Worm (Caenorhabditis elegans) whole organism, mixed stage, embryonic: Measurements from ENCODE around the gene dhgd-1.

Experiments
- M03D4.4 ChIP-seq: sonication (generic microtip); optimal IDR thresholded peaks from 2 replicates; lab custom pipeline; 2017; ENCODE audit warnings: mild to moderate bottlenecking, missing genetic modification characterization, missing compliant biosample characterization
- bed-3 ChIP-seq: fragments of 200-800 bp; sonication (Bioruptor generic); optimal IDR thresholded peaks from 3 replicates; lab custom pipeline; 2018; ENCODE audit warnings: mild to moderate bottlenecking, missing genetic modification characterization, moderate library complexity, missing compliant biosample characterization
- blmp-1 ChIP-seq: fragments of 150-350 bp; optimal IDR thresholded peaks from 2 replicates; lab custom pipeline; 2014; ENCODE audit warnings: missing biosample characterization, missing genetic modification characterization
- ceh-39 ChIP-seq: fragments of 150-350 bp; optimal IDR thresholded peaks from 2 replicates; lab custom pipeline; 2014; ENCODE audit warnings: missing biosample characterization, missing genetic modification characterization
- ceh-43 ChIP-seq: fragments of 200-800 bp; sonication (Bioruptor generic); optimal IDR thresholded peaks from 2 replicates; lab custom pipeline; 2018; ENCODE audit warnings: mild to moderate bottlenecking, missing genetic modification characterization, moderate library complexity, missing compliant biosample characterization
- ceh-83 ChIP-seq: fragments of 200-800 bp; sonication (Bioruptor generic); optimal IDR thresholded peaks from 2 replicates; lab custom pipeline; 2018; ENCODE audit warnings: mild to moderate bottlenecking, missing genetic modification characterization, missing compliant biosample characterization
- ces-1 ChIP-seq: fragments of 150-350 bp; optimal IDR thresholded peaks from 2 replicates; lab custom pipeline; 2014; ENCODE audit warnings: missing biosample characterization, missing genetic modification reagents, missing genetic modification characterization
- cnd-1 ChIP-seq: fragments of 200-800 bp; sonication (Bioruptor generic); optimal IDR thresholded peaks from 2 replicates; lab custom pipeline; 2018; ENCODE audit warnings: mild to moderate bottlenecking, missing genetic modification characterization, missing compliant biosample characterization
- drap-1 ChIP-seq: fragments of 200-800 bp; sonication (Bioruptor generic); optimal IDR thresholded peaks from 3 replicates; lab custom pipeline; 2018; ENCODE audit warnings: mild to moderate bottlenecking, missing genetic modification characterization, missing compliant biosample characterization
- elt-1 ChIP-seq: sonication (generic microtip); optimal IDR thresholded peaks from 2 replicates; lab custom pipeline; 2017; ENCODE audit warnings: missing genetic modification characterization, mild to moderate bottlenecking, missing compliant biosample characterization, antibody characterized with exemption, moderate library complexity, borderline replicate concordance; ENCODE audit not compliant: insufficient read depth
- flh-1 ChIP-seq: fragments of 200-800 bp; sonication (Bioruptor generic); optimal IDR thresholded peaks from 2 replicates; lab custom pipeline; 2018; ENCODE audit warnings: mild to moderate bottlenecking, missing genetic modification characterization, moderate library complexity, missing compliant biosample characterization
- ham-2 ChIP-seq: fragments of 200-800 bp; sonication (Bioruptor generic); optimal IDR thresholded peaks from 2 replicates; lab custom pipeline; 2018; ENCODE audit warnings: mild to moderate bottlenecking, missing genetic modification characterization, missing compliant biosample characterization
- hlh-1 ChIP-seq: fragments of 150-350 bp; optimal IDR thresholded peaks from 2 replicates; lab custom pipeline; 2014; ENCODE audit warnings: missing biosample characterization, missing genetic modification reagents, missing genetic modification characterization
- lin-13 ChIP-seq: fragments of 150-350 bp; optimal IDR thresholded peaks from 2 replicates; lab custom pipeline; 2014; ENCODE audit warnings: missing biosample characterization, missing genetic modification characterization
- lin-32 ChIP-seq: fragments of 200-800 bp; sonication (Bioruptor generic); optimal IDR thresholded peaks from 2 replicates; lab custom pipeline; 2018; ENCODE audit warnings: mild to moderate bottlenecking, missing genetic modification characterization, missing compliant biosample characterization
- lsy-2 ChIP-seq: fragments of 150-350 bp; optimal IDR thresholded peaks from 2 replicates; lab custom pipeline; 2014; ENCODE audit warnings: missing biosample characterization, missing genetic modification characterization
- mab-5 ChIP-seq: fragments of 150-350 bp; optimal IDR thresholded peaks from 2 replicates; lab custom pipeline; 2014; ENCODE audit warnings: missing biosample characterization, missing genetic modification characterization
- mep-1 ChIP-seq: fragments of 150-350 bp; optimal IDR thresholded peaks from 2 replicates; lab custom pipeline; 2017; ENCODE audit warnings: missing biosample characterization, missing genetic modification reagents, missing genetic modification characterization, inconsistent platforms
- mls-2 ChIP-seq: sonication (generic microtip); optimal IDR thresholded peaks from 2 replicates; lab custom pipeline; 2016; ENCODE audit warnings: mild to moderate bottlenecking, missing genetic modification characterization, moderate library complexity, missing compliant biosample characterization
- nhr-12 ChIP-seq: fragments of 150-350 bp; optimal IDR thresholded peaks from 2 replicates; lab custom pipeline; 2014; ENCODE audit warnings: missing biosample characterization, missing genetic modification characterization
- nhr-2 ChIP-seq: fragments of 150-350 bp; optimal IDR thresholded peaks from 2 replicates; lab custom pipeline; 2014; ENCODE audit warnings: missing biosample characterization, missing genetic modification characterization
- nhr-237 ChIP-seq: fragments of 150-350 bp; optimal IDR thresholded peaks from 2 replicates; lab custom pipeline; 2014; ENCODE audit warnings: missing biosample characterization, missing genetic modification characterization
- nhr-28 ChIP-seq: fragments of 150-350 bp; optimal IDR thresholded peaks from 2 replicates; lab custom pipeline; 2014; ENCODE audit warnings: missing biosample characterization, missing genetic modification characterization
- nhr-76 ChIP-seq: sonication (generic microtip); optimal IDR thresholded peaks from 2 replicates; lab custom pipeline; 2017; ENCODE audit warnings: missing biosample characterization, missing genetic modification characterization
- pha-4 ChIP-seq: fragments of 150-350 bp; optimal IDR thresholded peaks from 2 replicates; lab custom pipeline; 2018; ENCODE audit warnings: missing biosample characterization, missing genetic modification reagents, missing genetic modification characterization
- sem-2 ChIP-seq: fragments of 200-800 bp; sonication (Bioruptor generic); optimal IDR thresholded peaks from 2 replicates; lab custom pipeline; 2018; ENCODE audit warnings: mild to moderate bottlenecking, missing genetic modification characterization, missing compliant biosample characterization
- snpc-4 ChIP-seq: fragments of 150-350 bp; optimal IDR thresholded peaks from 2 replicates; lab custom pipeline; 2014; ENCODE audit warnings: missing biosample characterization, missing genetic modification characterization
- sptf-1 ChIP-seq: sonication (generic microtip); optimal IDR thresholded peaks from 2 replicates; lab custom pipeline; 2017; ENCODE audit warnings: mild to moderate bottlenecking, missing genetic modification characterization, moderate library complexity, missing compliant biosample characterization
- tbx-8 ChIP-seq: fragments of 200-800 bp; sonication (Bioruptor generic); optimal IDR thresholded peaks from 2 replicates; lab custom pipeline; 2018; ENCODE audit warnings: mild to moderate bottlenecking, missing genetic modification characterization, moderate library complexity, missing compliant biosample characterization
- unc-120 ChIP-seq: sonication (generic microtip); optimal IDR thresholded peaks from 2 replicates; lab custom pipeline; 2017; ENCODE audit warnings: missing genetic modification characterization, missing compliant biosample characterization; ENCODE audit not compliant: poor library complexity, severe bottlenecking
- unc-39 ChIP-seq: fragments of 150-350 bp; optimal IDR thresholded peaks from 2 replicates; lab custom pipeline; 2014; ENCODE audit warnings: missing biosample characterization, missing genetic modification characterization
- unc-62 ChIP-seq: fragments of 150-350 bp; optimal IDR thresholded peaks from 2 replicates; lab custom pipeline; 2014; ENCODE audit warnings: missing biosample characterization, missing genetic modification reagents, missing genetic modification characterization
- zip-8 ChIP-seq: fragments of 150-350 bp; optimal IDR thresholded peaks from 2 replicates; lab custom pipeline; 2014; ENCODE audit warnings: missing biosample characterization, missing genetic modification characterization
- ztf-11 ChIP-seq: fragments of 150-350 bp; optimal IDR thresholded peaks from 2 replicates; lab custom pipeline; 2014; ENCODE audit warnings: missing biosample characterization, missing genetic modification characterization

Gene dhgd-1

ce11 chrII:11542958-11543357 is 8.9 kb downstream of the dhgd-1 start:
- TF ChIP-seq hlh-1 (tag; lab: Kevin White, UChicago), result no peak
- peak; percentile 6 for TF ChIP-seq nhr-2 (tag; lab: Kevin White, UChicago)
- TF ChIP-seq ceh-83 (GFP tag; lab: Kevin White, UChicago), result no peak
- no peak for TF ChIP-seq lin-32 (GFP tag; lab: Kevin White, UChicago)
- TF ChIP-seq zip-8 (tag; lab: Kevin White, UChicago), result peak; percentile 62
- TF ChIP-seq ces-1 (GFP tag; lab: Kevin White, UChicago), result no peak
- no peak for TF ChIP-seq bed-3 (GFP tag; lab: Kevin White, UChicago)
- TF ChIP-seq cnd-1, result peak; percentile 56
- no peak for TF ChIP-seq ham-2 (GFP tag; lab: Kevin White, UChicago)

- TF ChIP-seq hlh-1 (tag; lab: Kevin White, UChicago) (no peak), mls-2 (tag; lab: Kevin White, UChicago) (no peak), ceh-83 (GFP tag; lab: Kevin White, UChicago) (no peak), snpc-4 (tag; lab: Kevin White, UChicago) (no peak), sptf-1 (tag; lab: Kevin White, UChicago) (peak; percentile 58), mab-5 (tag; lab: Kevin White, UChicago) (no peak), lin-13 (tag; lab: Kevin White, UChicago) (no peak), unc-120 (tag; lab: Kevin White, UChicago) (no peak), nhr-237 (tag; lab: Kevin White, UChicago) (no peak), lsy-2 (peak; percentile 8), ces-1 (GFP tag; lab: Kevin White, UChicago) (peak; percentile 59)
Measured at ce11 chrII:11542385-11542784, 9.5 kb downstream of the dhgd-1 start, which contains the start of gene gtf-2E2. TSS of gene gtf-2E2 (minus strand) at chrII:11542495.

- no peak for TF ChIP-seq unc-39 (tag; lab: Kevin White, UChicago)
- peak; percentile 4 for TF ChIP-seq lsy-2
- TF ChIP-seq, all 35 proteins: peak for 1
Measured at ce11 chrII:11538741-11539140, 13.1 kb downstream of the dhgd-1 start, which contains the start of gene Y62F5A.9. TSS of gene Y62F5A.9 (minus strand) at chrII:11538841.

- TF ChIP-seq elt-1 (tag; lab: Kevin White, UChicago) (no peak), zip-8 (tag; lab: Kevin White, UChicago) (no peak), blmp-1 (no peak), pha-4 (tag; lab: Kevin White, UChicago) (no peak), sem-2 (peak; percentile 60), ham-2 (GFP tag; lab: Kevin White, UChicago) (no peak), ztf-11 (tag; lab: Kevin White, UChicago) (no peak), nhr-12 (no peak), ces-1 (GFP tag; lab: Kevin White, UChicago) (no peak), flh-1 (no peak), bed-3 (GFP tag; lab: Kevin White, UChicago) (no peak), M03D4.4 (tag; lab: Kevin White, UChicago) (peak; percentile 34), mep-1 (tag; lab: Kevin White, UChicago) (no peak), lin-32 (GFP tag; lab: Kevin White, UChicago) (no peak), ceh-83 (GFP tag; lab: Kevin White, UChicago) (peak; percentile 86), ceh-43 (no peak), drap-1 (GFP tag; lab: Kevin White, UChicago) (no peak), nhr-76 (no peak), mls-2 (tag; lab: Kevin White, UChicago) (peak; percentile 27), nhr-28 (tag; lab: Kevin White, UChicago) (no peak), mab-5 (tag; lab: Kevin White, UChicago) (no peak), hlh-1 (tag; lab: Kevin White, UChicago) (no peak), snpc-4 (tag; lab: Kevin White, UChicago) (no peak), tbx-8 (GFP tag; lab: Kevin White, UChicago) (peak; percentile 35), unc-120 (tag; lab: Kevin White, UChicago) (no peak), lin-13 (tag; lab: Kevin White, UChicago) (no peak), unc-62 (GFP tag; lab: Kevin White, UChicago) (no peak), unc-39 (tag; lab: Kevin White, UChicago) (no peak), nhr-2 (tag; lab: Kevin White, UChicago) (no peak), nhr-237 (tag; lab: Kevin White, UChicago) (no peak), ceh-39 (tag; lab: Kevin White, UChicago) (no peak), lsy-2 (no peak)
Measured at ce11 chrII:11537606-11538016, 14.3 kb downstream of the dhgd-1 start.
